Fruit fly (Drosophila melanogaster) whole organism, embryonic: ENCODE results near the gene Pax.
A peak's percentile ranks its signal among the peaks of the same experiment; 100 is the strongest.

Experiments
- Asciz ChIP-seq: fragments of 200-800 bp; sonication (Bioruptor generic); optimal IDR thresholded peaks from 2 replicates; lab custom pipeline; 2017; ENCODE audit warnings: missing biosample characterization, mild to moderate bottlenecking, missing genetic modification characterization, missing genetic modification reagents
- Bdp1 ChIP-seq: fragments of 200-800 bp; sonication (Bioruptor generic); optimal IDR thresholded peaks from 3 replicates; lab custom pipeline; 2016; ENCODE audit warnings: missing biosample characterization, missing genetic modification characterization
- CG10979 ChIP-seq: fragments of 200-800 bp; sonication (Bioruptor generic); optimal IDR thresholded peaks from 2 replicates; lab custom pipeline; 2018; ENCODE audit warnings: missing biosample characterization, mild to moderate bottlenecking, missing genetic modification characterization, moderate library complexity
- CG11723 ChIP-seq: fragments of 200-800 bp; sonication (Bioruptor generic); optimal IDR thresholded peaks from 2 replicates; lab custom pipeline; 2017; ENCODE audit warnings: missing biosample characterization, mild to moderate bottlenecking, missing genetic modification characterization
- CG12236 ChIP-seq: fragments of 200-800 bp; sonication (Bioruptor generic); optimal IDR thresholded peaks from 2 replicates; lab custom pipeline; 2016; ENCODE audit warnings: missing biosample characterization, missing genetic modification characterization
- CG17359 ChIP-seq: fragments of 200-800 bp; sonication (Bioruptor generic); optimal IDR thresholded peaks from 3 replicates; lab custom pipeline; 2018; ENCODE audit warnings: missing biosample characterization, mild to moderate bottlenecking, missing genetic modification characterization, moderate library complexity
- CG17568 ChIP-seq: fragments of 200-800 bp; sonication (Bioruptor generic); optimal IDR thresholded peaks from 2 replicates; lab custom pipeline; 2018; ENCODE audit warnings: missing biosample characterization, mild to moderate bottlenecking, missing genetic modification characterization, moderate library complexity
- CG17802 ChIP-seq: fragments of 200-800 bp; sonication (Bioruptor generic); optimal IDR thresholded peaks from 2 replicates; lab custom pipeline; 2018; ENCODE audit warnings: missing biosample characterization, mild to moderate bottlenecking, missing genetic modification characterization, moderate library complexity
- CG17829 ChIP-seq: fragments of 200-800 bp; optimal IDR thresholded peaks from 2 replicates; lab custom pipeline; 2019; ENCODE audit warnings: missing biosample characterization, mild to moderate bottlenecking, missing genetic modification characterization, moderate library complexity
- CG2129 ChIP-seq: fragments of 200-800 bp; sonication (Bioruptor generic); IDR thresholded peaks from 2 replicates; pipeline ENCODE4 v1.3.6; 2022; ENCODE audit warnings: missing biosample characterization, missing genetic modification characterization; ENCODE audit not compliant: partially characterized antibody
- CG32767 ChIP-seq: fragments of 200-800 bp; sonication (Bioruptor generic); IDR thresholded peaks from 2 replicates; pipeline ENCODE4 v1.3.6; 2022; ENCODE audit warnings: missing biosample characterization, missing genetic modification characterization
- CG34224 ChIP-seq: fragments of 200-800 bp; sonication (Bioruptor generic); IDR thresholded peaks from 3 replicates; pipeline ENCODE4 v1.3.6; 2022; ENCODE audit warnings: missing biosample characterization, missing genetic modification characterization; ENCODE audit not compliant: partially characterized antibody
- CG34422 ChIP-seq: fragments of 200-800 bp; sonication (Bioruptor generic); IDR thresholded peaks from 3 replicates; pipeline ENCODE4 v1.3.6; 2022; ENCODE audit warnings: missing biosample characterization, missing genetic modification characterization
- CG3726 ChIP-seq: fragments of 200-800 bp; sonication (Bioruptor generic); IDR thresholded peaks from 3 replicates; pipeline ENCODE4, ENCODE4 v1.3.6; 2022; ENCODE audit warnings: missing biosample characterization, missing genetic modification characterization
- CG4282 ChIP-seq: fragments of 200-800 bp; sonication (Bioruptor generic); optimal IDR thresholded peaks from 2 replicates; lab custom pipeline; 2016; ENCODE audit warnings: missing biosample characterization, missing genetic modification characterization
- CG4707 ChIP-seq: fragments of 200-800 bp; sonication (Bioruptor generic); optimal IDR thresholded peaks from 2 replicates; lab custom pipeline; 2018; ENCODE audit warnings: missing biosample characterization, mild to moderate bottlenecking, missing genetic modification characterization, moderate library complexity
- CG4854 ChIP-seq: fragments of 200-800 bp; sonication (Bioruptor generic); optimal IDR thresholded peaks from 2 replicates; lab custom pipeline; 2016; ENCODE audit warnings: missing biosample characterization, missing genetic modification characterization, inconsistent platforms
- CG5180 ChIP-seq: fragments of 200-800 bp; sonication (Bioruptor generic); optimal IDR thresholded peaks from 3 replicates; lab custom pipeline; 2017; ENCODE audit warnings: missing biosample characterization, missing genetic modification characterization, mild to moderate bottlenecking, moderate library complexity, missing genetic modification reagents
- CG6854 ChIP-seq: fragments of 200-800 bp; sonication (Bioruptor generic); optimal IDR thresholded peaks from 3 replicates; lab custom pipeline; 2017; ENCODE audit warnings: missing biosample characterization, mild to moderate bottlenecking, missing genetic modification characterization
- CG7372 ChIP-seq: fragments of 200-800 bp; sonication (Bioruptor generic); IDR thresholded peaks from 2 replicates; pipeline ENCODE4 v1.3.6; 2022; ENCODE audit warnings: missing biosample characterization, missing genetic modification characterization
- CG7786 ChIP-seq: fragments of 200-800 bp; sonication (Bioruptor generic); optimal IDR thresholded peaks from 2 replicates; lab custom pipeline; 2016; ENCODE audit warnings: missing biosample characterization, missing genetic modification characterization
- CG9437 ChIP-seq: fragments of 200-800 bp; sonication (Bioruptor generic); optimal IDR thresholded peaks from 2 replicates; lab custom pipeline; 2018; ENCODE audit warnings: missing biosample characterization, mild to moderate bottlenecking, missing genetic modification characterization
- CG9609 ChIP-seq: fragments of 200-800 bp; sonication (Bioruptor generic); optimal IDR thresholded peaks from 3 replicates; lab custom pipeline; 2016; ENCODE audit warnings: missing biosample characterization, missing genetic modification characterization
- CrebB ChIP-seq: fragments of 200-800 bp; sonication (Bioruptor generic); optimal IDR thresholded peaks from 3 replicates; lab custom pipeline; 2018; ENCODE audit warnings: missing biosample characterization, mild to moderate bottlenecking, missing genetic modification characterization
- Gsc ChIP-seq: fragments of 200-800 bp; sonication (Bioruptor generic); IDR thresholded peaks from 2 replicates; pipeline ENCODE4 v1.3.6; 2022; ENCODE audit warnings: missing biosample characterization, missing genetic modification characterization
- Lhr ChIP-seq: fragments of 200-800 bp; sonication (Bioruptor generic); optimal IDR thresholded peaks from 3 replicates; lab custom pipeline; 2017; ENCODE audit warnings: mild to moderate bottlenecking, missing biosample characterization, missing genetic modification reagents, missing genetic modification characterization
- Max ChIP-seq: fragments of 200-800 bp; sonication (Bioruptor generic); optimal IDR thresholded peaks from 2 replicates; lab custom pipeline; 2016; ENCODE audit warnings: missing biosample characterization, mild to moderate bottlenecking, missing genetic modification characterization
- Side ChIP-seq: fragments of 200-800 bp; sonication (Bioruptor generic); optimal IDR thresholded peaks from 2 replicates; lab custom pipeline; 2016; ENCODE audit warnings: missing biosample characterization, missing genetic modification characterization
- Sox102F ChIP-seq: fragments of 200-800 bp; sonication (Bioruptor generic); optimal IDR thresholded peaks from 2 replicates; lab custom pipeline; 2018; ENCODE audit warnings: missing biosample characterization, mild to moderate bottlenecking, missing genetic modification characterization, moderate library complexity
- Stat92E ChIP-seq, 3 experiments: fragments of >200 bp in 2 of 3; fragments of 200-800 bp in 1 of 3; sonication (Bioruptor generic) in 1 of 3; optimal IDR thresholded peaks; 2 replicates each; lab custom pipeline; 2017 to 2019; ENCODE audit warnings: missing biosample characterization in 3 of 3, missing genetic modification characterization in 3 of 3, mild to moderate bottlenecking in 1 of 3, moderate library complexity in 1 of 3
- Vsx1 ChIP-seq: fragments of 200-800 bp; sonication (Bioruptor generic); optimal IDR thresholded peaks from 2 replicates; lab custom pipeline; 2017; ENCODE audit warnings: missing biosample characterization, mild to moderate bottlenecking, missing genetic modification characterization, missing genetic modification reagents
- YL-1 ChIP-seq: fragments of 200-800 bp; sonication (Bioruptor generic); optimal IDR thresholded peaks from 3 replicates; lab custom pipeline; 2017; ENCODE audit warnings: missing biosample characterization, mild to moderate bottlenecking, missing genetic modification characterization
- cad ChIP-seq: fragments of >200 bp; optimal IDR thresholded peaks from 2 replicates; lab custom pipeline; 2017; ENCODE audit warnings: missing biosample characterization, missing genetic modification characterization
- gem ChIP-seq: fragments of 200-800 bp; sonication (Bioruptor generic); optimal IDR thresholded peaks from 2 replicates; lab custom pipeline; 2019; ENCODE audit warnings: missing biosample characterization, mild to moderate bottlenecking, missing genetic modification characterization, moderate library complexity
- hbn ChIP-seq: fragments of 200-800 bp; sonication (Bioruptor generic); IDR thresholded peaks from 2 replicates; pipeline ENCODE4 v1.3.6; 2022; ENCODE audit warnings: missing biosample characterization, missing genetic modification characterization; ENCODE audit not compliant: partially characterized antibody
- insv ChIP-seq, 2 experiments: fragments of 200-800 bp; sonication (Bioruptor generic); optimal IDR thresholded peaks; 3 replicates each; lab custom pipeline; 2016 to 2018; ENCODE audit warnings: missing biosample characterization in 2 of 2, missing genetic modification characterization in 2 of 2
- jumu ChIP-seq: fragments of 200-800 bp; sonication (Bioruptor generic); optimal IDR thresholded peaks from 3 replicates; lab custom pipeline; 2016; ENCODE audit warnings: missing biosample characterization, missing genetic modification characterization
- lola ChIP-seq, 3 experiments: fragments of >200 bp in 2 of 3; fragments of 200-800 bp in 1 of 3; sonication (Bioruptor generic) in 1 of 3; optimal IDR thresholded peaks; 2 replicates each; lab custom pipeline; 2017 to 2019; ENCODE audit warnings: missing biosample characterization in 3 of 3, missing genetic modification characterization in 3 of 3, mild to moderate bottlenecking in 1 of 3, moderate library complexity in 1 of 3
- nau ChIP-seq: fragments of 200-800 bp; sonication (Bioruptor generic); optimal IDR thresholded peaks from 3 replicates; lab custom pipeline; 2017; ENCODE audit warnings: missing biosample characterization, mild to moderate bottlenecking, missing genetic modification characterization, missing genetic modification reagents
- p53 ChIP-seq: fragments of 200-800 bp; sonication (Bioruptor generic); optimal IDR thresholded peaks from 2 replicates; lab custom pipeline; 2016; ENCODE audit warnings: missing biosample characterization, missing genetic modification characterization
- pnt ChIP-seq: fragments of 200-800 bp; sonication (Bioruptor generic); optimal IDR thresholded peaks from 3 replicates; lab custom pipeline; 2016; ENCODE audit warnings: missing biosample characterization, missing genetic modification characterization
- pros ChIP-seq: fragments of 200-800 bp; sonication (Bioruptor generic); optimal IDR thresholded peaks from 3 replicates; lab custom pipeline; 2019; ENCODE audit warnings: missing biosample characterization, mild to moderate bottlenecking, missing genetic modification characterization, moderate library complexity
- sc ChIP-seq, 3 experiments: fragments of >200 bp in 2 of 3; fragments of 200-800 bp in 1 of 3; sonication (Bioruptor generic) in 1 of 3; optimal IDR thresholded peaks; 2 replicates in 2 of 3; 3 replicates in 1 of 3; lab custom pipeline; 2017; ENCODE audit warnings: mild to moderate bottlenecking in 1 of 3, missing biosample characterization in 1 of 3, missing genetic modification characterization in 1 of 3, missing genetic modification reagents in 1 of 3
- sna ChIP-seq: fragments of 200-800 bp; sonication (Bioruptor generic); IDR thresholded peaks from 2 replicates; pipeline ENCODE4 v1.3.6; 2022; ENCODE audit warnings: missing biosample characterization, missing genetic modification characterization; ENCODE audit not compliant: partially characterized antibody
- stc ChIP-seq: fragments of 200-800 bp; sonication (Bioruptor generic); IDR thresholded peaks from 2 replicates; pipeline ENCODE4 v1.3.6; 2022; ENCODE audit warnings: missing biosample characterization, missing genetic modification characterization
- tll ChIP-seq, 2 experiments: fragments of 200-800 bp in 1 of 2; fragments of >200 bp in 1 of 2; sonication (Bioruptor generic) in 1 of 2; optimal IDR thresholded peaks; 2 replicates each; lab custom pipeline; 2017 to 2019; ENCODE audit warnings: missing biosample characterization in 2 of 2, missing genetic modification characterization in 2 of 2, mild to moderate bottlenecking in 1 of 2, moderate library complexity in 1 of 2
- toy ChIP-seq: fragments of 200-800 bp; sonication (Bioruptor generic); IDR thresholded peaks from 2 replicates; pipeline ENCODE4 v1.3.6; 2022; ENCODE audit warnings: missing biosample characterization, missing genetic modification characterization
- ttk ChIP-seq: fragments of 200-800 bp; sonication (Bioruptor generic); IDR thresholded peaks from 2 replicates; pipeline ENCODE4 v2.1.2; 2022; ENCODE audit warnings: missing biosample characterization, missing genetic modification characterization
- vfl ChIP-seq: fragments of 200-800 bp; sonication (Bioruptor generic); optimal IDR thresholded peaks from 2 replicates; lab custom pipeline; 2016; ENCODE audit warnings: missing biosample characterization, missing genetic modification characterization
- yki ChIP-seq: fragments of >200 bp; optimal IDR thresholded peaks from 3 replicates; lab custom pipeline; 2018

Pax gene

dm6 chr2L:19426330-19426781 lies at the start of gene Pax:
Gene Pax (minus strand): TSS chr2L:19426596.
- TF ChIP-seq cad (GFP tag; lab: Kevin White, UChicago) (no peak), lola (GFP tag; optimal IDR thresholded peaks at IDR 0.05; lab: Kevin White, UChicago) (no peak), sc (optimal IDR thresholded peaks at IDR 0.05; lab: Kevin White, UChicago) (no peak), sc (GFP tag; optimal IDR thresholded peaks at IDR 0.05; lab: Kevin White, UChicago) (no peak), Stat92E (GFP tag; optimal IDR thresholded peaks at IDR 0.05; lab: Kevin White, UChicago) (peak in 1 of 3 experiments; percentile 33), gem (tag; lab: Kevin White, UChicago) (no peak), nau (no peak), ttk (GFP tag; lab: Robert Waterston, UW) (no peak), CG10979 (tag; lab: Kevin White, UChicago) (no peak), CG34224 (peak; percentile 92), p53 (no peak), Lhr (GFP tag; lab: Kevin White, UChicago) (peak; percentile 18), CrebB (no peak), CG7372 (GFP tag; lab: Robert Waterston, UW) (no peak), CG3726 (GFP tag; lab: Robert Waterston, UW) (no peak), pnt (GFP tag; lab: Kevin White, UChicago) (no peak), Vsx1 (GFP tag; lab: Kevin White, UChicago) (no peak), CG4707 (GFP tag; lab: Kevin White, UChicago) (no peak), CG4282 (GFP tag; lab: Kevin White, UChicago) (no peak), YL-1 (GFP tag; lab: Kevin White, UChicago) (peak; percentile 25), CG34422 (GFP tag; lab: Robert Waterston, UW) (no peak; the same call in 2 of the 3 replicates), CG32767 (GFP tag; lab: Robert Waterston, UW) (no peak), CG17568 (no peak), toy (GFP tag; lab: Robert Waterston, UW) (no peak), CG6854 (GFP tag; lab: Kevin White, UChicago) (no peak), sna (peak; percentile 92), pros (GFP tag; lab: Kevin White, UChicago) (peak; percentile 19), CG17829 (tag; lab: Kevin White, UChicago) (no peak), CG17359 (tag; lab: Kevin White, UChicago) (no peak), insv (GFP tag; optimal IDR thresholded peaks at IDR 0.05; lab: Kevin White, UChicago) (peak; percentile 6 to 82), stc (no peak), Sox102F (no peak), CG5180 (GFP tag; lab: Kevin White, UChicago) (no peak), tll (GFP tag; optimal IDR thresholded peaks at IDR 0.05; lab: Kevin White, UChicago) (no peak), vfl (no peak), CG7786 (GFP tag; lab: Kevin White, UChicago) (no peak), CG9609 (GFP tag; lab: Kevin White, UChicago) (no peak), Bdp1 (GFP tag; lab: Kevin White, UChicago) (no peak), jumu (no peak), CG12236 (GFP tag; lab: Kevin White, UChicago) (no peak), CG4854 (GFP tag; lab: Kevin White, UChicago) (no peak), Side (GFP tag; lab: Kevin White, UChicago) (no peak), hbn (GFP tag; lab: Robert Waterston, UW) (peak; percentile 98), CG2129 (GFP tag; lab: Robert Waterston, UW) (peak; percentile 86), CG9437 (GFP tag; lab: Kevin White, UChicago) (no peak), Max (no peak), Gsc (no peak), CG17802 (tag; lab: Kevin White, UChicago) (no peak), CG11723 (GFP tag; lab: Kevin White, UChicago) (no peak), yki (no peak), Asciz (GFP tag; lab: Kevin White, UChicago) (no peak)
